Worm (Caenorhabditis elegans) whole organism, mixed stage, embryonic: ENCODE measurements around the gene mlc-4.

ENCODE experiments used
- blmp-1 ChIP-seq: fragments of 150-350 bp; optimal IDR thresholded peaks from 2 replicates; lab custom pipeline; 2014; ENCODE audit warnings: missing biosample characterization, missing genetic modification characterization
- elt-3 ChIP-seq: fragments of 150-350 bp; optimal IDR thresholded peaks from 2 replicates; lab custom pipeline; 2014; ENCODE audit warnings: missing biosample characterization, missing genetic modification characterization
- lsy-2 ChIP-seq: fragments of 150-350 bp; optimal IDR thresholded peaks from 2 replicates; lab custom pipeline; 2014; ENCODE audit warnings: missing biosample characterization, missing genetic modification characterization
- mep-1 ChIP-seq: fragments of 150-350 bp; optimal IDR thresholded peaks from 2 replicates; lab custom pipeline; 2017; ENCODE audit warnings: missing biosample characterization, missing genetic modification reagents, missing genetic modification characterization, inconsistent platforms
- nhr-28 ChIP-seq: fragments of 150-350 bp; optimal IDR thresholded peaks from 2 replicates; lab custom pipeline; 2014; ENCODE audit warnings: missing biosample characterization, missing genetic modification characterization
- nhr-76 ChIP-seq: sonication (generic microtip); optimal IDR thresholded peaks from 2 replicates; lab custom pipeline; 2017; ENCODE audit warnings: missing biosample characterization, missing genetic modification characterization
- pha-4 ChIP-seq: fragments of 150-350 bp; optimal IDR thresholded peaks from 2 replicates; lab custom pipeline; 2018; ENCODE audit warnings: missing biosample characterization, missing genetic modification reagents, missing genetic modification characterization
- snpc-4 ChIP-seq: fragments of 150-350 bp; optimal IDR thresholded peaks from 2 replicates; lab custom pipeline; 2014; ENCODE audit warnings: missing biosample characterization, missing genetic modification characterization
- tbx-8 ChIP-seq: fragments of 200-800 bp; sonication (Bioruptor generic); optimal IDR thresholded peaks from 2 replicates; lab custom pipeline; 2018; ENCODE audit warnings: mild to moderate bottlenecking, missing genetic modification characterization, moderate library complexity, missing compliant biosample characterization
- unc-39 ChIP-seq: fragments of 150-350 bp; optimal IDR thresholded peaks from 2 replicates; lab custom pipeline; 2014; ENCODE audit warnings: missing biosample characterization, missing genetic modification characterization
- unc-62 ChIP-seq: fragments of 150-350 bp; optimal IDR thresholded peaks from 2 replicates; lab custom pipeline; 2014; ENCODE audit warnings: missing biosample characterization, missing genetic modification reagents, missing genetic modification characterization
- ztf-11 ChIP-seq: fragments of 150-350 bp; optimal IDR thresholded peaks from 2 replicates; lab custom pipeline; 2014; ENCODE audit warnings: missing biosample characterization, missing genetic modification characterization

ce11 chrIII:3344573-3344972, 49.0 kb downstream of the mlc-4 start, which contains the start of gene gei-1:
- TF ChIP-seq tbx-8 (no peak), lsy-2 (tag; lab: Kevin White, UChicago) (no peak), snpc-4 (tag; lab: Kevin White, UChicago) (no peak), pha-4 (tag; lab: Kevin White, UChicago) (no peak), blmp-1 (no peak), unc-62 (GFP tag; lab: Kevin White, UChicago) (no peak), nhr-28 (tag; lab: Kevin White, UChicago) (no peak), nhr-76 (tag; lab: Kevin White, UChicago) (no peak), unc-39 (tag; lab: Kevin White, UChicago) (no peak), ztf-11 (tag; lab: Kevin White, UChicago) (no peak), mep-1 (tag; lab: Kevin White, UChicago) (no peak), elt-3 (no peak)
